Worm (Caenorhabditis elegans) whole organism, young adult: ENCODE measurements around the gene sri-36.

ENCODE experiments used
- B0261.1 ChIP-seq: sonication (generic microtip); optimal IDR thresholded peaks from 2 replicates; lab custom pipeline; 2016; ENCODE audit warnings: mild to moderate bottlenecking, missing genetic modification characterization, moderate library complexity, missing compliant biosample characterization
- B0336.3 ChIP-seq: fragments of 200-800 bp; sonication (Bioruptor generic); IDR thresholded peaks from 2 replicates; pipeline ENCODE4 v1.3.6; 2022; ENCODE audit warnings: missing genetic modification characterization, missing compliant biosample characterization
- F10E7.11 ChIP-seq: sonication (generic microtip); optimal IDR thresholded peaks from 2 replicates; lab custom pipeline; 2017; ENCODE audit warnings: mild to moderate bottlenecking, missing genetic modification characterization, moderate library complexity, missing compliant biosample characterization
- F23B12.7 ChIP-seq: sonication (generic microtip); optimal IDR thresholded peaks from 2 replicates; lab custom pipeline; 2017; ENCODE audit warnings: missing genetic modification characterization, mild to moderate bottlenecking, missing compliant biosample characterization, antibody characterized with exemption, moderate library complexity; ENCODE audit not compliant: insufficient read depth
- F33H1.4 ChIP-seq: fragments of 200-800 bp; sonication (Bioruptor generic); IDR thresholded peaks from 2 replicates; pipeline ENCODE4 v1.3.6; 2022; ENCODE audit warnings: missing genetic modification reagents, missing genetic modification characterization, missing compliant biosample characterization
- F37B4.10 ChIP-seq: fragments of 200-800 bp; sonication (Bioruptor generic); IDR thresholded peaks from 2 replicates; pipeline ENCODE4 v1.3.6; 2022; ENCODE audit warnings: missing genetic modification characterization, missing compliant biosample characterization
- F49E8.2 ChIP-seq: sonication (generic microtip); optimal IDR thresholded peaks from 3 replicates; lab custom pipeline; 2017; ENCODE audit warnings: missing genetic modification characterization, mild to moderate bottlenecking, missing compliant biosample characterization, antibody characterized with exemption, moderate library complexity; ENCODE audit not compliant: insufficient read depth
- F55B11.4 ChIP-seq: sonication (generic microtip); optimal IDR thresholded peaks from 2 replicates; lab custom pipeline; 2016; ENCODE audit warnings: missing compliant biosample characterization, missing genetic modification characterization, borderline replicate concordance; ENCODE audit not compliant: insufficient read depth
- K11D2.4 ChIP-seq: fragments of 200-800 bp; sonication (Bioruptor generic); IDR thresholded peaks from 2 replicates; pipeline ENCODE4 v1.3.6; 2022; ENCODE audit warnings: missing genetic modification reagents, missing genetic modification characterization, missing compliant biosample characterization
- Y53G8AR.9 ChIP-seq: fragments of 200-800 bp; sonication (Bioruptor generic); conservative IDR thresholded peaks from 2 replicates; pipeline ENCODE4 v1.3.6; 2022; ENCODE audit warnings: missing genetic modification reagents, missing genetic modification characterization, missing compliant biosample characterization
- Y56A3A.18 ChIP-seq: fragments of 200-800 bp; sonication (Bioruptor generic); IDR thresholded peaks from 2 replicates; pipeline ENCODE4 v1.3.6; 2022; ENCODE audit warnings: missing genetic modification reagents, missing genetic modification characterization, missing compliant biosample characterization
- Y67H2A.10 ChIP-seq: fragments of 200-800 bp; sonication (Bioruptor generic); conservative IDR thresholded peaks from 2 replicates; pipeline ENCODE4 v1.3.6; 2022; ENCODE audit warnings: missing genetic modification reagents, missing genetic modification characterization, missing compliant biosample characterization
- athp-1 ChIP-seq: sonication (generic microtip); optimal IDR thresholded peaks from 2 replicates; lab custom pipeline; 2017; ENCODE audit warnings: mild to moderate bottlenecking, missing genetic modification characterization, missing compliant biosample characterization
- attf-3 ChIP-seq: fragments of 200-800 bp; sonication (Bioruptor generic); conservative IDR thresholded peaks from 2 replicates; pipeline ENCODE4 v1.3.6; 2022; ENCODE audit warnings: missing genetic modification reagents, missing genetic modification characterization, missing compliant biosample characterization
- cebp-1 ChIP-seq, 2 experiments: fragments of 200-800 bp in 1 of 2; sonication (Bioruptor generic) in 1 of 2; sonication (generic microtip) in 1 of 2; IDR thresholded peaks in 1 of 2; optimal IDR thresholded peaks in 1 of 2; 2 replicates each; pipeline versions ENCODE4 v1.3.6 to Lab custom; 2017 to 2022; ENCODE audit warnings: missing compliant biosample characterization in 2 of 2, missing genetic modification characterization in 2 of 2, mild to moderate bottlenecking in 1 of 2, missing genetic modification reagents in 1 of 2, moderate library complexity in 1 of 2
- ceh-27 ChIP-seq: fragments of 200-800 bp; sonication (Bioruptor generic); optimal IDR thresholded peaks from 2 replicates; lab custom pipeline; 2018; ENCODE audit warnings: mild to moderate bottlenecking, missing genetic modification characterization, moderate library complexity, missing compliant biosample characterization
- ceh-91 ChIP-seq: fragments of 200-800 bp; sonication (Bioruptor generic); IDR thresholded peaks from 2 replicates; pipeline ENCODE4 v1.3.6; 2022; ENCODE audit warnings: missing genetic modification reagents, missing genetic modification characterization, missing compliant biosample characterization
- dpl-1 ChIP-seq: fragments of 150-350 bp; optimal IDR thresholded peaks from 2 replicates; lab custom pipeline; 2014; ENCODE audit warnings: missing biosample characterization, missing genetic modification reagents, missing genetic modification characterization
- efl-1 ChIP-seq: fragments of 150-350 bp; optimal IDR thresholded peaks from 2 replicates; lab custom pipeline; 2014; ENCODE audit warnings: missing biosample characterization, missing genetic modification reagents, missing genetic modification characterization
- egl-44 ChIP-seq: fragments of 200-800 bp; sonication (Bioruptor generic); IDR thresholded peaks from 2 replicates; pipeline ENCODE4 v1.3.6; 2022; ENCODE audit warnings: missing genetic modification reagents, missing genetic modification characterization, missing compliant biosample characterization
- gei-17 ChIP-seq: fragments of 200-800 bp; sonication (Bioruptor generic); optimal IDR thresholded peaks from 2 replicates; lab custom pipeline; 2018; ENCODE audit warnings: mild to moderate bottlenecking, missing genetic modification characterization, missing compliant biosample characterization
- him-1 ChIP-seq: sonication (generic microtip); optimal IDR thresholded peaks from 2 replicates; lab custom pipeline; 2016; ENCODE audit warnings: missing genotype, missing genetic modification reagents, missing genetic modification characterization, missing compliant biosample characterization
- hlh-12 ChIP-seq: sonication (generic microtip); optimal IDR thresholded peaks from 2 replicates; lab custom pipeline; 2016; ENCODE audit warnings: missing genetic modification characterization, missing compliant biosample characterization
- hlh-26 ChIP-seq: fragments of 200-800 bp; sonication (Bioruptor generic); conservative IDR thresholded peaks from 2 replicates; pipeline ENCODE4 v1.3.6; 2022; ENCODE audit warnings: missing genetic modification reagents, missing genetic modification characterization, missing compliant biosample characterization
- hmg-20 ChIP-seq: fragments of 200-800 bp; sonication (Bioruptor generic); IDR thresholded peaks from 2 replicates; pipeline ENCODE4 v1.3.6; 2022; ENCODE audit warnings: missing genetic modification reagents, missing genetic modification characterization, missing compliant biosample characterization
- hrde-1 ChIP-seq: sonication (generic microtip); optimal IDR thresholded peaks from 2 replicates; lab custom pipeline; 2016; ENCODE audit warnings: missing genetic modification characterization, mild to moderate bottlenecking, missing compliant biosample characterization, moderate library complexity, missing genotype, missing genetic modification reagents, borderline replicate concordance
- lin-54 ChIP-seq: fragments of 200-800 bp; sonication (Bioruptor generic); optimal IDR thresholded peaks from 2 replicates; lab custom pipeline; 2018; ENCODE audit warnings: mild to moderate bottlenecking, missing genetic modification characterization, missing compliant biosample characterization
- lir-1 ChIP-seq: fragments of 200-800 bp; sonication (Bioruptor generic); conservative IDR thresholded peaks from 2 replicates; pipeline ENCODE4 v1.3.6; 2022; ENCODE audit warnings: missing genetic modification reagents, missing genetic modification characterization, missing compliant biosample characterization
- lsl-1 ChIP-seq: fragments of 200-800 bp; sonication (Bioruptor generic); optimal IDR thresholded peaks from 2 replicates; lab custom pipeline; 2018; ENCODE audit warnings: mild to moderate bottlenecking, missing genetic modification characterization, moderate library complexity, missing compliant biosample characterization
- madf-6 ChIP-seq: fragments of 200-800 bp; sonication (Bioruptor generic); IDR thresholded peaks from 2 replicates; pipeline ENCODE4 v1.3.6; 2022; ENCODE audit warnings: missing genetic modification reagents, missing genetic modification characterization, missing compliant biosample characterization
- madf-8 ChIP-seq: fragments of 200-800 bp; sonication (Bioruptor generic); conservative IDR thresholded peaks from 2 replicates; pipeline ENCODE4 v1.3.6; 2022; ENCODE audit warnings: missing genetic modification reagents, missing genetic modification characterization, missing compliant biosample characterization
- mcd-1 ChIP-seq: fragments of 200-800 bp; sonication (Bioruptor generic); IDR thresholded peaks from 2 replicates; pipeline ENCODE4 v1.3.6; 2022; ENCODE audit warnings: missing genetic modification reagents, missing genetic modification characterization, missing compliant biosample characterization
- mel-28 ChIP-seq: sonication (generic microtip); optimal IDR thresholded peaks from 2 replicates; lab custom pipeline; 2016; ENCODE audit warnings: borderline replicate concordance, mild to moderate bottlenecking, missing genetic modification characterization, missing compliant biosample characterization
- mes-4 ChIP-seq: sonication (generic microtip); optimal IDR thresholded peaks from 2 replicates; lab custom pipeline; 2016; ENCODE audit warnings: missing genotype, missing genetic modification characterization, missing compliant biosample characterization
- nfyb-1 ChIP-seq: fragments of 200-800 bp; sonication (Bioruptor generic); IDR thresholded peaks from 2 replicates; pipeline ENCODE4 v1.3.6; 2022; ENCODE audit warnings: missing genetic modification reagents, missing genetic modification characterization, missing compliant biosample characterization
- nhr-80 ChIP-seq: sonication (generic microtip); optimal IDR thresholded peaks from 2 replicates; lab custom pipeline; 2016; ENCODE audit warnings: missing genetic modification characterization, missing compliant biosample characterization
- nhr-90 ChIP-seq: sonication (generic microtip); optimal IDR thresholded peaks from 2 replicates; lab custom pipeline; 2016; ENCODE audit warnings: missing genotype, mild to moderate bottlenecking, missing genetic modification characterization, missing compliant biosample characterization
- pbrm-1 ChIP-seq: fragments of 200-800 bp; sonication (Bioruptor generic); IDR thresholded peaks from 2 replicates; pipeline ENCODE4 v1.3.6; 2022; ENCODE audit warnings: missing genetic modification reagents, missing genetic modification characterization, missing compliant biosample characterization
- pha-4 ChIP-seq: fragments of 150-350 bp; sonication (generic microtip); optimal IDR thresholded peaks from 2 replicates; lab custom pipeline; 2014; ENCODE audit warnings: missing biosample characterization, missing genetic modification reagents, missing genetic modification characterization
- rcor-1 ChIP-seq: fragments of 200-800 bp; sonication (Bioruptor generic); IDR thresholded peaks from 2 replicates; pipeline ENCODE4 v1.3.6; 2022; ENCODE audit warnings: missing genetic modification reagents, missing genetic modification characterization, missing compliant biosample characterization
- snpc-1.1 ChIP-seq: sonication (generic microtip); optimal IDR thresholded peaks from 2 replicates; lab custom pipeline; 2017; ENCODE audit warnings: missing genetic modification characterization, mild to moderate bottlenecking, missing compliant biosample characterization, antibody characterized with exemption, moderate library complexity, missing genotype, missing genetic modification reagents; ENCODE audit not compliant: insufficient read depth
- snpc-1.3 ChIP-seq: sonication (generic microtip); optimal IDR thresholded peaks from 2 replicates; lab custom pipeline; 2017; ENCODE audit warnings: missing genetic modification characterization, mild to moderate bottlenecking, missing compliant biosample characterization, antibody characterized with exemption, moderate library complexity, missing genotype, missing genetic modification reagents; ENCODE audit not compliant: insufficient read depth
- snpc-3.4 ChIP-seq: sonication (generic microtip); optimal IDR thresholded peaks from 2 replicates; lab custom pipeline; 2017; ENCODE audit warnings: missing genetic modification characterization, mild to moderate bottlenecking, missing compliant biosample characterization, antibody characterized with exemption, moderate library complexity, missing genotype, missing genetic modification reagents
- ztf-28 ChIP-seq: fragments of 200-800 bp; sonication (Bioruptor generic); IDR thresholded peaks from 2 replicates; pipeline ENCODE4 v1.3.6; 2022; ENCODE audit warnings: missing genetic modification reagents, missing genetic modification characterization, missing compliant biosample characterization

Gene sri-36

ce11 chrII:2570384-2570964, 14.9 kb downstream of the sri-36 start:
- TF ChIP-seq F10E7.11 (peak; percentile 6), hlh-12 (tag; lab: Kevin White, UChicago) (peak; percentile 60)
- TF ChIP-seq, all 124 proteins: peak for 2; not testable (repeated sequence) for 122

- TF ChIP-seq athp-1 (tag; lab: Kevin White, UChicago) (peak; percentile 47), cebp-1 (GFP tag; IDR thresholded peaks at IDR 0.05; lab: Robert Waterston, UW) (no peak), cebp-1 (tag; optimal IDR thresholded peaks at IDR 0.05; lab: Kevin White, UChicago) (peak; percentile 66), lir-1 (GFP tag; lab: Robert Waterston, UW) (peak; percentile 46; the same call in 1 of the 2 replicates), ceh-27 (no peak), dpl-1 (GFP tag; lab: Kevin White, UChicago) (peak; percentile 52), K11D2.4 (GFP tag; lab: Robert Waterston, UW) (peak; percentile 54; the same call in 1 of the 2 replicates), rcor-1 (GFP tag; lab: Robert Waterston, UW) (peak; percentile 69), Y53G8AR.9 (GFP tag; lab: Robert Waterston, UW) (no peak), F55B11.4 (tag; lab: Kevin White, UChicago) (no peak), attf-3 (GFP tag; lab: Robert Waterston, UW) (no peak), pha-4 (tag; lab: Kevin White, UChicago) (peak; percentile 79), him-1 (peak; percentile 25), mcd-1 (GFP tag; lab: Robert Waterston, UW) (peak; percentile 85), B0261.1 (tag; lab: Kevin White, UChicago) (no peak), pbrm-1 (GFP tag; lab: Robert Waterston, UW) (0 out of 2 replicates have a peak, but pooled peaks have one; percentile 33), lsl-1 (peak; percentile 62), lin-54 (GFP tag; lab: Kevin White, UChicago) (peak; percentile 84), F49E8.2 (tag; lab: Kevin White, UChicago) (peak; percentile 11), Y56A3A.18 (GFP tag; lab: Robert Waterston, UW) (0 out of 2 replicates have a peak, but pooled peaks have one; percentile 60), efl-1 (GFP tag; lab: Kevin White, UChicago) (peak; percentile 55), hmg-20 (GFP tag; lab: Robert Waterston, UW) (0 out of 2 replicates have a peak, but pooled peaks have one; percentile 26), mel-28 (tag; lab: Kevin White, UChicago) (no peak), ceh-91 (no peak), mes-4 (no peak), madf-6 (peak; percentile 74), Y67H2A.10 (no peak), F23B12.7 (peak; percentile 88), F37B4.10 (GFP tag; lab: Robert Waterston, UW) (no peak), ztf-28 (GFP tag; lab: Robert Waterston, UW) (0 out of 2 replicates have a peak, but pooled peaks have one; percentile 29), hlh-26 (GFP tag; lab: Robert Waterston, UW) (no peak), gei-17 (GFP tag; lab: Kevin White, UChicago) (peak; percentile 39), snpc-3.4 (tag; lab: Kevin White, UChicago) (peak; percentile 59), snpc-1.3 (tag; lab: Kevin White, UChicago) (peak; percentile 66), nhr-80 (tag; lab: Kevin White, UChicago) (no peak), nfyb-1 (0 out of 2 replicates have a peak, but pooled peaks have one; percentile 36), snpc-1.1 (tag; lab: Kevin White, UChicago) (peak; percentile 45), madf-8 (GFP tag; lab: Robert Waterston, UW) (peak; percentile 43), hrde-1 (tag; lab: Kevin White, UChicago) (no peak), F33H1.4 (GFP tag; lab: Robert Waterston, UW) (peak; percentile 53), egl-44 (GFP tag; lab: Robert Waterston, UW) (no peak), B0336.3 (GFP tag; lab: Robert Waterston, UW) (0 out of 2 replicates have a peak, but pooled peaks have one; percentile 57), nhr-90 (tag; lab: Kevin White, UChicago) (no peak)
Observed at ce11 chrII:2564899-2565298, 20.5 kb downstream of the sri-36 start, which contains the start of gene usp-39. TSS of gene usp-39 (plus strand) at chrII:2565275.
